Fruit fly (Drosophila melanogaster): Measurements from ENCODE around the gene CG4511.

CG4511 gene

dm6 chr3R:10875515-10876434, 21.5 kb downstream of the CG4511 start, which contains the start of gene Sodh2:
Gene Sodh2, plus strand, starts transcription at chr3R:10876384.
- TF ChIP-seq Neu2 (GFP tag; optimal IDR thresholded peaks at IDR 0.05; ENCODE audit: borderline replicate concordance) (no peak), HHEX (GFP tag; optimal IDR thresholded peaks at IDR 0.05) (peak; percentile 84), Rx (GFP tag; IDR thresholded peaks at IDR 0.05) (no peak), CG11696 (GFP tag; IDR thresholded peaks at IDR 0.05) (peak; percentile 57), lab (GFP tag; optimal IDR thresholded peaks at IDR 0.05) (peak; percentile 95), so (GFP tag; IDR thresholded peaks at IDR 0.05) (peak; percentile 23; the same call in 1 of the 3 replicates), Fer1 (GFP tag; optimal IDR thresholded peaks at IDR 0.05) (peak; percentile 92), caup (GFP tag; optimal IDR thresholded peaks at IDR 0.05; ENCODE audit: severe bottlenecking) (peak; percentile 91), bigmax (GFP tag; optimal IDR thresholded peaks at IDR 0.05) (peak; percentile 13), E2f1 (GFP tag; IDR thresholded peaks at IDR 0.05) (0 out of 2 replicates have a peak, but pooled peaks have one; percentile 47), kay (GFP tag; optimal IDR thresholded peaks at IDR 0.05) (no peak), repo (GFP tag; optimal IDR thresholded peaks at IDR 0.05) (no peak), Dad (GFP tag; optimal IDR thresholded peaks at IDR 0.05) (peak; percentile 24), CG9817 (tag; optimal IDR thresholded peaks at IDR 0.05) (peak; percentile 79), phol (tag; optimal IDR thresholded peaks at IDR 0.05) (peak; percentile 59), CG13424 (tag; optimal IDR thresholded peaks at IDR 0.05) (peak; percentile 76), TFAM (GFP tag; optimal IDR thresholded peaks at IDR 0.05) (no peak), CG14667 (GFP tag; IDR thresholded peaks at IDR 0.05) (peak; percentile 53), CG34224 (GFP tag; IDR thresholded peaks at IDR 0.05; ENCODE audit: partially characterized antibody) (no peak), CG32767 (GFP tag; IDR thresholded peaks at IDR 0.05) (0 out of 2 replicates have a peak, but pooled peaks have one; percentile 36), Spps (tag; optimal IDR thresholded peaks at IDR 0.05) (peak; percentile 39), NC2β (GFP tag; optimal IDR thresholded peaks at IDR 0.05) (no peak), CG9932 (GFP tag; IDR thresholded peaks at IDR 0.05) (peak; percentile 86), ro (GFP tag; IDR thresholded peaks at IDR 0.05) (no peak), CG15601 (tag; optimal IDR thresholded peaks at IDR 0.05) (peak; percentile 59), crol (GFP tag; IDR thresholded peaks at IDR 0.05) (no peak), B-H2 (GFP tag; optimal IDR thresholded peaks at IDR 0.05) (peak; percentile 85), fd96Cb (tag; optimal IDR thresholded peaks at IDR 0.05) (peak; percentile 39), CG7963 (GFP tag; IDR thresholded peaks at IDR 0.05; ENCODE audit: partially characterized antibody) (no peak), unpg (GFP tag; optimal IDR thresholded peaks at IDR 0.05) (peak; percentile 75), NC2α (GFP tag; optimal IDR thresholded peaks at IDR 0.05) (peak; percentile 51), Eip74EF (GFP tag; optimal IDR thresholded peaks at IDR 0.05) (peak in 1 of 2 experiments; percentile 81), tin (GFP tag; optimal IDR thresholded peaks at IDR 0.05) (peak; percentile 35), CG10979 (tag; optimal IDR thresholded peaks at IDR 0.05) (peak; percentile 71), CG14441 (GFP tag; IDR thresholded peaks at IDR 0.05) (peak; percentile 88), hkb (optimal IDR thresholded peaks at IDR 0.05) (no peak), hkb (GFP tag; IDR thresholded peaks at IDR 0.05) (peak; percentile 76), CG13624 (GFP tag; optimal IDR thresholded peaks at IDR 0.05) (peak; percentile 37), H15 (GFP tag; IDR thresholded peaks at IDR 0.05) (peak; percentile 61), Meics (GFP tag; optimal IDR thresholded peaks at IDR 0.05) (peak; percentile 89), gcm (GFP tag; optimal IDR thresholded peaks at IDR 0.05) (peak; percentile 67), sens-2 (GFP tag; IDR thresholded peaks at IDR 0.05) (no peak), ATbp (GFP tag; optimal IDR thresholded peaks at IDR 0.05) (peak; percentile 90), CG12744 (GFP tag; optimal IDR thresholded peaks at IDR 0.05) (no peak), CG10431 (GFP tag; optimal IDR thresholded peaks at IDR 0.05) (peak; percentile 42), HLHmδ (GFP tag; optimal IDR thresholded peaks at IDR 0.05) (peak; percentile 89), fd3F (GFP tag; optimal IDR thresholded peaks at IDR 0.05) (peak; percentile 48), Deaf1 (tag; optimal IDR thresholded peaks at IDR 0.05) (peak; percentile 67)

Measured in whole organism, embryonic.